Worm (Caenorhabditis elegans): ENCODE data around the gene F52F10.2.

DNA sequence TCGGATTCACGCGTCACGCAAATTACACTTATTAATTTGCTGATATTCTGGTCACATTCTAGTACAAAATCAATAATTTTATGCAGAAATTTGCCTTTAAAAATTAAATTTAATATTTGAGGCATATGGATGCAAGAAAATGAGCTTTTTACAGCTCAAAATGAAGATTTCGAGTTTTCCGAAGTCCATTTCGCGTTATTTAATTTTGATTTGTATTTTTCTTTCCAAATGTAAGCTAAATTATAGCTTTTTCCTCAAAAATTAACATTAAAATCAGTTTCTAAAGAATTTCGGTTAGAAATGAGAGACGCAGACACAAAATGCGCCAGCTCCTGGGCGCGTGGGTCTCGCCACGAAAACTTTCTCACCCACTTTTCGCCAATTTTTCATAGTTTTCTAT is 39.0 kb downstream of the F52F10.2 start, which contains the start of gene F16B4.6:
- TF ChIP-seq skn-1 (tag; optimal IDR thresholded peaks at IDR 0.05) (no peak), ama-1 (optimal IDR thresholded peaks at IDR 0.05) (no peak)
